Worm (Caenorhabditis elegans) whole organism, young adult: ENCODE data around the gene F55A11.4.

Experiments
- B0035.1 ChIP-seq: sonication (generic microtip); optimal IDR thresholded peaks from 2 replicates; lab custom pipeline; 2016; ENCODE audit warnings: missing genetic modification characterization, mild to moderate bottlenecking, missing compliant biosample characterization, missing genotype, missing genetic modification reagents
- B0336.3 ChIP-seq: fragments of 200-800 bp; sonication (Bioruptor generic); IDR thresholded peaks from 2 replicates; pipeline ENCODE4 v1.3.6; 2022; ENCODE audit warnings: missing genetic modification characterization, missing compliant biosample characterization
- F22D6.2 ChIP-seq: sonication (generic microtip); optimal IDR thresholded peaks from 2 replicates; lab custom pipeline; 2016; ENCODE audit warnings: mild to moderate bottlenecking, missing genetic modification characterization, missing compliant biosample characterization
- F37B4.10 ChIP-seq: fragments of 200-800 bp; sonication (Bioruptor generic); IDR thresholded peaks from 2 replicates; pipeline ENCODE4 v1.3.6; 2022; ENCODE audit warnings: missing genetic modification characterization, missing compliant biosample characterization
- F55B11.4 ChIP-seq: sonication (generic microtip); optimal IDR thresholded peaks from 2 replicates; lab custom pipeline; 2016; ENCODE audit warnings: missing compliant biosample characterization, missing genetic modification characterization, borderline replicate concordance; ENCODE audit not compliant: insufficient read depth
- F57C9.4 ChIP-seq: sonication (generic microtip); optimal IDR thresholded peaks from 2 replicates; lab custom pipeline; 2017; ENCODE audit warnings: mild to moderate bottlenecking, missing genetic modification characterization, missing compliant biosample characterization
- K11D2.4 ChIP-seq: fragments of 200-800 bp; sonication (Bioruptor generic); IDR thresholded peaks from 2 replicates; pipeline ENCODE4 v1.3.6; 2022; ENCODE audit warnings: missing genetic modification reagents, missing genetic modification characterization, missing compliant biosample characterization
- K12H6.12 ChIP-seq: fragments of 200-800 bp; sonication (Bioruptor generic); optimal IDR thresholded peaks from 2 replicates; lab custom pipeline; 2018; ENCODE audit warnings: mild to moderate bottlenecking, missing genetic modification characterization, missing compliant biosample characterization
- Y53G8AR.9 ChIP-seq: fragments of 200-800 bp; sonication (Bioruptor generic); conservative IDR thresholded peaks from 2 replicates; pipeline ENCODE4 v1.3.6; 2022; ENCODE audit warnings: missing genetic modification reagents, missing genetic modification characterization, missing compliant biosample characterization
- Y67H2A.10 ChIP-seq: fragments of 200-800 bp; sonication (Bioruptor generic); conservative IDR thresholded peaks from 2 replicates; pipeline ENCODE4 v1.3.6; 2022; ENCODE audit warnings: missing genetic modification reagents, missing genetic modification characterization, missing compliant biosample characterization
- Y79H2A.3 ChIP-seq: fragments of 200-800 bp; sonication (Bioruptor generic); conservative IDR thresholded peaks from 2 replicates; pipeline ENCODE4 v1.3.6; 2022; ENCODE audit warnings: missing genetic modification reagents, missing genetic modification characterization, missing compliant biosample characterization
- ama-1 ChIP-seq, 3 experiments: fragments of 150-350 bp in 1 of 3; sonication (generic microtip) in 2 of 3; optimal IDR thresholded peaks; 2 replicates each; lab custom pipeline; 2014 to 2018; ENCODE audit warnings: missing biosample characterization in 2 of 3, missing genetic modification characterization in 2 of 3, missing genetic modification reagents in 2 of 3
- aptf-3 ChIP-seq: fragments of 200-800 bp; sonication (Bioruptor generic); IDR thresholded peaks from 2 replicates; pipeline ENCODE4 v1.3.6; 2022; ENCODE audit warnings: missing genetic modification characterization, missing compliant biosample characterization
- attf-3 ChIP-seq: fragments of 200-800 bp; sonication (Bioruptor generic); conservative IDR thresholded peaks from 2 replicates; pipeline ENCODE4 v1.3.6; 2022; ENCODE audit warnings: missing genetic modification reagents, missing genetic modification characterization, missing compliant biosample characterization
- attf-5 ChIP-seq: fragments of 200-800 bp; sonication (Bioruptor generic); optimal IDR thresholded peaks from 2 replicates; lab custom pipeline; 2018; ENCODE audit warnings: mild to moderate bottlenecking, missing genetic modification characterization, missing compliant biosample characterization
- bed-1 ChIP-seq: fragments of 200-800 bp; sonication (Bioruptor generic); IDR thresholded peaks from 2 replicates; pipeline ENCODE4 v1.3.6; 2022; ENCODE audit warnings: missing genetic modification reagents, missing genetic modification characterization, missing compliant biosample characterization
- ceh-100 ChIP-seq: fragments of 200-800 bp; sonication (Bioruptor generic); IDR thresholded peaks from 2 replicates; pipeline ENCODE4 v1.3.6; 2022; ENCODE audit warnings: missing genetic modification reagents, missing genetic modification characterization, missing compliant biosample characterization
- ceh-27 ChIP-seq: fragments of 200-800 bp; sonication (Bioruptor generic); optimal IDR thresholded peaks from 2 replicates; lab custom pipeline; 2018; ENCODE audit warnings: mild to moderate bottlenecking, missing genetic modification characterization, moderate library complexity, missing compliant biosample characterization
- ceh-91 ChIP-seq: fragments of 200-800 bp; sonication (Bioruptor generic); IDR thresholded peaks from 2 replicates; pipeline ENCODE4 v1.3.6; 2022; ENCODE audit warnings: missing genetic modification reagents, missing genetic modification characterization, missing compliant biosample characterization
- chd-7 ChIP-seq: sonication (generic microtip); optimal IDR thresholded peaks from 2 replicates; lab custom pipeline; 2016; ENCODE audit warnings: mild to moderate bottlenecking, missing genetic modification characterization, moderate library complexity, missing compliant biosample characterization
- dpl-1 ChIP-seq: fragments of 150-350 bp; optimal IDR thresholded peaks from 2 replicates; lab custom pipeline; 2014; ENCODE audit warnings: missing biosample characterization, missing genetic modification reagents, missing genetic modification characterization
- efl-1 ChIP-seq: fragments of 150-350 bp; optimal IDR thresholded peaks from 2 replicates; lab custom pipeline; 2014; ENCODE audit warnings: missing biosample characterization, missing genetic modification reagents, missing genetic modification characterization
- egl-44 ChIP-seq: fragments of 200-800 bp; sonication (Bioruptor generic); IDR thresholded peaks from 2 replicates; pipeline ENCODE4 v1.3.6; 2022; ENCODE audit warnings: missing genetic modification reagents, missing genetic modification characterization, missing compliant biosample characterization
- ekl-4 ChIP-seq: fragments of 200-800 bp; sonication (Bioruptor generic); IDR thresholded peaks from 2 replicates; pipeline ENCODE4 v1.3.6; 2022; ENCODE audit warnings: missing genetic modification reagents, missing genetic modification characterization, missing compliant biosample characterization
- fkh-3 ChIP-seq: sonication (generic microtip); optimal IDR thresholded peaks from 2 replicates; lab custom pipeline; 2016; ENCODE audit warnings: mild to moderate bottlenecking, missing genetic modification characterization, missing compliant biosample characterization
- him-1 ChIP-seq: sonication (generic microtip); optimal IDR thresholded peaks from 2 replicates; lab custom pipeline; 2016; ENCODE audit warnings: missing genotype, missing genetic modification reagents, missing genetic modification characterization, missing compliant biosample characterization
- hmg-20 ChIP-seq: fragments of 200-800 bp; sonication (Bioruptor generic); IDR thresholded peaks from 2 replicates; pipeline ENCODE4 v1.3.6; 2022; ENCODE audit warnings: missing genetic modification reagents, missing genetic modification characterization, missing compliant biosample characterization
- lag-1 ChIP-seq: fragments of 200-800 bp; sonication (Bioruptor generic); IDR thresholded peaks from 2 replicates; pipeline ENCODE4 v1.3.6; 2022; ENCODE audit warnings: missing genetic modification reagents, missing genetic modification characterization, missing compliant biosample characterization
- lin-35 ChIP-seq, 3 experiments: fragments of 150-350 bp in 2 of 3; sonication (generic microtip) in 1 of 3; optimal IDR thresholded peaks; 2 replicates each; lab custom pipeline; 2014 to 2018; ENCODE audit warnings: missing biosample characterization in 3 of 3, missing genetic modification characterization in 3 of 3, missing genetic modification reagents in 3 of 3
- lin-40 ChIP-seq: sonication (generic microtip); optimal IDR thresholded peaks from 2 replicates; lab custom pipeline; 2016; ENCODE audit warnings: missing genetic modification characterization, mild to moderate bottlenecking, missing compliant biosample characterization, missing genotype, missing genetic modification reagents
- lsl-1 ChIP-seq: fragments of 200-800 bp; sonication (Bioruptor generic); optimal IDR thresholded peaks from 2 replicates; lab custom pipeline; 2018; ENCODE audit warnings: mild to moderate bottlenecking, missing genetic modification characterization, moderate library complexity, missing compliant biosample characterization
- lsy-27 ChIP-seq: sonication (generic microtip); optimal IDR thresholded peaks from 2 replicates; lab custom pipeline; 2017; ENCODE audit warnings: missing genetic modification characterization, mild to moderate bottlenecking, missing compliant biosample characterization, antibody characterized with exemption, missing genotype, borderline replicate concordance; ENCODE audit not compliant: insufficient read depth
- madf-10 ChIP-seq: sonication (generic microtip); optimal IDR thresholded peaks from 2 replicates; lab custom pipeline; 2016; ENCODE audit warnings: mild to moderate bottlenecking, missing genetic modification characterization, missing compliant biosample characterization
- madf-6 ChIP-seq: fragments of 200-800 bp; sonication (Bioruptor generic); IDR thresholded peaks from 2 replicates; pipeline ENCODE4 v1.3.6; 2022; ENCODE audit warnings: missing genetic modification reagents, missing genetic modification characterization, missing compliant biosample characterization
- mxl-1 ChIP-seq: sonication (generic microtip); optimal IDR thresholded peaks from 2 replicates; lab custom pipeline; 2016; ENCODE audit warnings: missing genetic modification characterization, missing compliant biosample characterization
- nfyb-1 ChIP-seq: fragments of 200-800 bp; sonication (Bioruptor generic); IDR thresholded peaks from 2 replicates; pipeline ENCODE4 v1.3.6; 2022; ENCODE audit warnings: missing genetic modification reagents, missing genetic modification characterization, missing compliant biosample characterization
- nhr-120 ChIP-seq: fragments of 200-800 bp; sonication (Bioruptor generic); IDR thresholded peaks from 2 replicates; pipeline ENCODE4 v1.3.6; 2022; ENCODE audit warnings: missing genetic modification characterization, missing compliant biosample characterization
- nhr-179 ChIP-seq: sonication (generic microtip); optimal IDR thresholded peaks from 2 replicates; lab custom pipeline; 2016; ENCODE audit warnings: mild to moderate bottlenecking, missing genetic modification characterization, missing compliant biosample characterization
- pha-4 ChIP-seq: fragments of 150-350 bp; sonication (generic microtip); optimal IDR thresholded peaks from 2 replicates; lab custom pipeline; 2014; ENCODE audit warnings: missing biosample characterization, missing genetic modification reagents, missing genetic modification characterization
- rpc-1 ChIP-seq, 2 experiments: fragments of 150-350 bp in 1 of 2; sonication (generic microtip) in 1 of 2; optimal IDR thresholded peaks; 2 replicates each; lab custom pipeline; 2014 to 2018; ENCODE audit warnings: missing biosample characterization in 1 of 2, missing genetic modification characterization in 1 of 2, missing genetic modification reagents in 1 of 2, missing genotype in 1 of 2
- sea-2 ChIP-seq: fragments of 200-800 bp; sonication (Bioruptor generic); IDR thresholded peaks from 2 replicates; pipeline ENCODE4 v1.3.6; 2022; ENCODE audit warnings: missing genetic modification characterization, missing compliant biosample characterization
- snpc-4 ChIP-seq, 5 experiments: fragments of 150-350 bp in 1 of 5; sonication (generic microtip) in 4 of 5; optimal IDR thresholded peaks; 2 replicates each; lab custom pipeline; 2014 to 2018; ENCODE audit warnings: missing genetic modification characterization in 5 of 5, missing biosample characterization in 3 of 5, antibody characterized with exemption in 2 of 5, mild to moderate bottlenecking in 2 of 5, missing compliant biosample characterization in 2 of 5, missing genotype in 2 of 5, moderate library complexity in 2 of 5, missing genetic modification reagents in 1 of 5
- somi-1 ChIP-seq: fragments of 200-800 bp; sonication (Bioruptor generic); optimal IDR thresholded peaks from 2 replicates; lab custom pipeline; 2018; ENCODE audit warnings: mild to moderate bottlenecking, missing genetic modification characterization, missing compliant biosample characterization
- tbx-9 ChIP-seq: sonication (generic microtip); optimal IDR thresholded peaks from 2 replicates; lab custom pipeline; 2016; ENCODE audit warnings: borderline replicate concordance, missing genetic modification characterization, inconsistent platforms, missing compliant biosample characterization
- unc-130 ChIP-seq: sonication (generic microtip); optimal IDR thresholded peaks from 2 replicates; lab custom pipeline; 2016; ENCODE audit warnings: missing genetic modification reagents, missing genetic modification characterization, missing compliant biosample characterization
- ztf-22 ChIP-seq: fragments of 200-800 bp; sonication (Bioruptor generic); optimal IDR thresholded peaks from 2 replicates; lab custom pipeline; 2018; ENCODE audit warnings: mild to moderate bottlenecking, missing genetic modification characterization, moderate library complexity, missing compliant biosample characterization
- ztf-26 ChIP-seq: sonication (generic microtip); optimal IDR thresholded peaks from 2 replicates; lab custom pipeline; 2017; ENCODE audit warnings: missing genetic modification characterization, missing compliant biosample characterization
- ztf-6 ChIP-seq: fragments of 200-800 bp; sonication (Bioruptor generic); IDR thresholded peaks from 2 replicates; pipeline ENCODE4 v1.3.6; 2022; ENCODE audit warnings: missing genetic modification reagents, missing genetic modification characterization, missing compliant biosample characterization

F55A11.4 gene

DNA sequence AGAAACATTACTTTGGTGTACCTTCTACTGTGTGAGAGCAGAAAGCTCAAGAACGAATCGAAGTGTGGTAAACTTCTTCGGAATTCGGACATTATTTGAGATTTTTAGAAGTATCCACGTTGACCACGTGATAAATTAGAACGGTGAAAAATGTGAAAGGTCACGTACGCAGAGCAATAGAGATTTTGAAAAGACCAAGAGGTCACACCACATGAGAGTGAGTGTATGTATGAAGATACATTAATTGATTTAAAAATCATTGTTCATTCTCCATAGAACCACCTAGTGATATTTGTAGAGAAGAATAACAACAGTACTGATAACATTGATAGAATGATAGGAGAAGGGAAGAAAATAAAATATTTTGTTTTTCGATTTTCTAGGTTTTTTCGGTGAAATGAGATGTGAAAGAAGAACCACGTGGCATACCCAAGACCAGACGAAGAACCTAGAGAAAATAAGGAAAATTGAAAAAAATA lies 52.2 kb downstream of the F55A11.4 start, which contains the start of gene pyc-1:
Gene pyc-1 (minus strand): TSS at position 69 of the 479 bp plus-strand sequence.
- TF ChIP-seq F22D6.2 (tag; lab: Kevin White, UChicago) (no peak), ceh-27 (GFP tag; lab: Kevin White, UChicago) (no peak), pha-4 (peak; percentile 55), hmg-20 (GFP tag; lab: Robert Waterston, UW) (no peak), lag-1 (GFP tag; lab: Robert Waterston, UW) (no peak), K11D2.4 (GFP tag; lab: Robert Waterston, UW) (no peak), rpc-1 (optimal IDR thresholded peaks at IDR 0.05; lab: Kevin White, UChicago) (no peak), rpc-1 (tag; optimal IDR thresholded peaks at IDR 0.05; lab: Kevin White, UChicago) (no peak), Y53G8AR.9 (GFP tag; lab: Robert Waterston, UW) (no peak), attf-3 (GFP tag; lab: Robert Waterston, UW) (no peak), madf-6 (GFP tag; lab: Robert Waterston, UW) (no peak), mxl-1 (tag; lab: Kevin White, UChicago) (no peak), snpc-4 (GFP tag; optimal IDR thresholded peaks at IDR 0.05; lab: Kevin White, UChicago) (no peak), snpc-4 (tag; optimal IDR thresholded peaks at IDR 0.05; lab: Kevin White, UChicago) (peak in 2 of 4 experiments; percentile 2 to 28), lsy-27 (tag; lab: Kevin White, UChicago) (no peak), ceh-100 (no peak), lin-40 (peak; percentile 23), aptf-3 (no peak), nhr-120 (GFP tag; lab: Robert Waterston, UW) (no peak), nhr-179 (tag; lab: Kevin White, UChicago) (no peak), nfyb-1 (GFP tag; lab: Robert Waterston, UW) (no peak), lsl-1 (GFP tag; lab: Kevin White, UChicago) (no peak), chd-7 (tag; lab: Kevin White, UChicago) (no peak), ekl-4 (GFP tag; lab: Robert Waterston, UW) (no peak), K12H6.12 (tag; lab: Kevin White, UChicago) (no peak), F55B11.4 (tag; lab: Kevin White, UChicago) (no peak), somi-1 (peak; percentile 6), ama-1 (optimal IDR thresholded peaks at IDR 0.05; lab: Kevin White, UChicago) (peak; percentile 7), ama-1 (GFP tag; optimal IDR thresholded peaks at IDR 0.05; lab: Kevin White, UChicago) (no peak), madf-10 (tag; lab: Kevin White, UChicago) (no peak), Y79H2A.3 (GFP tag; lab: Robert Waterston, UW) (no peak), him-1 (tag; lab: Kevin White, UChicago) (no peak), F37B4.10 (GFP tag; lab: Robert Waterston, UW) (no peak), attf-5 (GFP tag; lab: Kevin White, UChicago) (peak; percentile 42), unc-130 (GFP tag; lab: Kevin White, UChicago) (no peak), tbx-9 (no peak), B0336.3 (no peak; the same call in 1 of the 2 replicates), ztf-26 (no peak), egl-44 (GFP tag; lab: Robert Waterston, UW) (no peak), B0035.1 (tag; lab: Kevin White, UChicago) (no peak), sea-2 (GFP tag; lab: Robert Waterston, UW) (no peak), ztf-6 (GFP tag; lab: Robert Waterston, UW) (no peak), ztf-22 (GFP tag; lab: Kevin White, UChicago) (no peak), efl-1 (no peak), lin-35 (GFP tag; optimal IDR thresholded peaks at IDR 0.05; lab: Kevin White, UChicago) (no peak), fkh-3 (tag; lab: Kevin White, UChicago) (no peak), F57C9.4 (tag; lab: Kevin White, UChicago) (no peak), ceh-91 (GFP tag; lab: Robert Waterston, UW) (no peak), bed-1 (GFP tag; lab: Robert Waterston, UW) (no peak), Y67H2A.10 (no peak), dpl-1 (GFP tag; lab: Kevin White, UChicago) (no peak)
